Worm (Caenorhabditis elegans) whole organism, L2 larva: ENCODE data around the gene srx-16.

ENCODE experiments used
- R02D3.7 ChIP-seq: fragments of 150-350 bp; optimal IDR thresholded peaks from 2 replicates; lab custom pipeline; 2014; ENCODE audit warnings: missing biosample characterization, missing genetic modification characterization
- ZK546.5 ChIP-seq: sonication (generic microtip); optimal IDR thresholded peaks from 2 replicates; lab custom pipeline; 2017; ENCODE audit warnings: missing biosample characterization, missing genetic modification characterization
- ama-1 ChIP-seq: fragments of 150-350 bp; optimal IDR thresholded peaks from 2 replicates; lab custom pipeline; 2018; ENCODE audit warnings: inconsistent platforms
- elt-1 ChIP-seq: fragments of 150-350 bp; optimal IDR thresholded peaks from 2 replicates; lab custom pipeline; 2014; ENCODE audit warnings: missing biosample characterization, missing genetic modification characterization
- mab-5 ChIP-seq: fragments of 150-350 bp; optimal IDR thresholded peaks from 2 replicates; lab custom pipeline; 2014; ENCODE audit warnings: missing biosample characterization, missing genetic modification characterization
- mbf-1 ChIP-seq: sonication (generic microtip); optimal IDR thresholded peaks from 2 replicates; lab custom pipeline; 2017; ENCODE audit warnings: missing biosample characterization, missing genetic modification characterization
- mdl-1 ChIP-seq, 2 experiments: fragments of 150-350 bp in 1 of 2; sonication (generic microtip) in 1 of 2; optimal IDR thresholded peaks; 2 replicates each; lab custom pipeline; 2017; ENCODE audit warnings: missing biosample characterization in 2 of 2, missing genetic modification characterization in 2 of 2
- nhr-11 ChIP-seq: fragments of 150-350 bp; optimal IDR thresholded peaks from 2 replicates; lab custom pipeline; 2014; ENCODE audit warnings: missing biosample characterization, missing genetic modification characterization
- nhr-237 ChIP-seq: fragments of 150-350 bp; optimal IDR thresholded peaks from 2 replicates; lab custom pipeline; 2014; ENCODE audit warnings: missing biosample characterization, missing genetic modification characterization
- unc-62 ChIP-seq: fragments of 150-350 bp; optimal IDR thresholded peaks from 2 replicates; lab custom pipeline; 2014; ENCODE audit warnings: missing biosample characterization, missing genetic modification reagents, missing genetic modification characterization
- ztf-11 ChIP-seq: sonication (generic microtip); optimal IDR thresholded peaks from 2 replicates; lab custom pipeline; 2017; ENCODE audit warnings: missing biosample characterization, missing genetic modification characterization

- TF ChIP-seq unc-62 (GFP tag; lab: Kevin White, UChicago) (no peak), ZK546.5 (no peak), R02D3.7 (tag; lab: Kevin White, UChicago) (no peak), mdl-1 (tag; optimal IDR thresholded peaks at IDR 0.05; lab: Kevin White, UChicago) (no peak), ztf-11 (tag; lab: Kevin White, UChicago) (no peak), mab-5 (tag; lab: Kevin White, UChicago) (no peak), nhr-11 (no peak), ama-1 (lab: Kevin White, UChicago) (no peak), mbf-1 (tag; lab: Kevin White, UChicago) (no peak), nhr-237 (tag; lab: Kevin White, UChicago) (no peak), elt-1 (tag; lab: Kevin White, UChicago) (no peak)
Observed at ce11 chrV:6979019-6979418, 2.9 kb downstream of the srx-16 start, which contains the start of gene sre-12.
